Worm (Caenorhabditis elegans) whole organism, early embryonic: ENCODE results near the gene wrt-8.

Experiments used
- F13C5.2 ChIP-seq: sonication (generic microtip); optimal IDR thresholded peaks from 2 replicates; lab custom pipeline; 2017; ENCODE audit warnings: mild to moderate bottlenecking, missing genetic modification characterization, inconsistent platforms, missing compliant biosample characterization
- ama-1 ChIP-seq: fragments of 150-350 bp; optimal IDR thresholded peaks from 2 replicates; lab custom pipeline; 2014
- ceh-13 ChIP-seq: fragments of 200-800 bp; sonication (Bioruptor generic); optimal IDR thresholded peaks from 2 replicates; lab custom pipeline; 2018; ENCODE audit warnings: mild to moderate bottlenecking, missing genetic modification characterization, missing compliant biosample characterization
- ceh-36 ChIP-seq: sonication (generic microtip); optimal IDR thresholded peaks from 2 replicates; lab custom pipeline; 2016; ENCODE audit warnings: missing genetic modification characterization, inconsistent platforms, missing compliant biosample characterization
- ets-7 ChIP-seq: sonication (generic microtip); optimal IDR thresholded peaks from 2 replicates; lab custom pipeline; 2016; ENCODE audit warnings: missing genotype, missing genetic modification characterization, missing compliant biosample characterization
- hnd-1 ChIP-seq: sonication (generic microtip); optimal IDR thresholded peaks from 2 replicates; lab custom pipeline; 2016; ENCODE audit warnings: missing genetic modification characterization, missing compliant biosample characterization
- pes-1 ChIP-seq: fragments of 200-800 bp; sonication (Bioruptor generic); IDR thresholded peaks from 2 replicates; pipeline ENCODE4 v1.3.6; 2022; ENCODE audit warnings: missing genetic modification reagents, missing genetic modification characterization, missing compliant biosample characterization
- scrt-1 ChIP-seq: fragments of 200-800 bp; sonication (Bioruptor generic); IDR thresholded peaks from 2 replicates; pipeline ENCODE4 v1.3.6; 2022; ENCODE audit warnings: missing genetic modification characterization, missing compliant biosample characterization
- sea-1 ChIP-seq: fragments of 200-800 bp; sonication (Bioruptor generic); conservative IDR thresholded peaks from 2 replicates; pipeline ENCODE4 v1.3.6; 2022; ENCODE audit warnings: missing genetic modification characterization, missing compliant biosample characterization
- tbx-37 ChIP-seq: fragments of 200-800 bp; sonication (Bioruptor generic); conservative IDR thresholded peaks from 2 replicates; pipeline ENCODE4 v1.3.6; 2022; ENCODE audit warnings: missing genetic modification reagents, missing genetic modification characterization, missing compliant biosample characterization

ce11 chrV:15369707-15370106 lies 25.3 kb upstream of the wrt-8 start, which contains the start of gene nhr-269:
- no peak for TF ChIP-seq scrt-1
- no peak for TF ChIP-seq ets-7 (tag; lab: Kevin White, UChicago)
- no peak for TF ChIP-seq hnd-1
- no peak for TF ChIP-seq sea-1
- no peak for TF ChIP-seq ama-1
- no peak for TF ChIP-seq ceh-36 (tag; lab: Kevin White, UChicago)
- no peak for TF ChIP-seq ceh-13 (GFP tag; lab: Kevin White, UChicago)
- TF ChIP-seq pes-1 (GFP tag; lab: Robert Waterston, UW): no peak
- TF ChIP-seq F13C5.2 (tag; lab: Kevin White, UChicago): no peak
- TF ChIP-seq tbx-37 (GFP tag; lab: Robert Waterston, UW): no peak
